Worm (Caenorhabditis elegans): ENCODE data around the gene Y22D7AL.11.
A peak's percentile ranks its signal among the peaks of the same experiment; 100 is the strongest.

The Y22D7AL.11 gene

DNA sequence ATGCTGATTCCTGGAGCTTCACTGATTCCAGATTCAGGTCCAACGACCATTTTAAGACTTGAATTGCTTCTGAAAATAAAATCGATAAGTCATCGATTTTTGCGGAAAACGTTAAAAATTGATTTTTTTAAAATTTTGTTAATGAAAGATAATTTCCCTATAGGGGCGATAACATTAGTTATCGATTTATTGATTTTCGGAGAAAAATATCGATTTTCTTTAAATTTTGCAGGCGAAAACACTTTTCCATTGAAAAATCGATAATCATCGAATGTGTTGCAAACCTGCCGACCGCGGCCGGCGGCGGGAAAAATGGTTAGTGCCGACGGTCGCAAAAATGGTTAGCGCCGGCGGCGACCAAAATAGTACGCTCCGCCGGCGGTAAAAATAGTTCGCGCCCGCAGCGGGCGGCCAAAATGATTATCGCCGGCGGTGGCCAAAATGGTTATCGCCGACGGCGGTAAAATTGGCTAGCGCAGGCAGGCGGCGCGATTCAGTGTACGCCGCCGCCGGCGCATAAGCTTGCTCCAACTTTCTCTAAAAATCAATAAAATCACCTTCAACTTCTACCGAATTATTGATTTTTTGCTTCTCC is 21.1 kb downstream of the Y22D7AL.11 start:
- TF ChIP-seq nhr-25 (tag; optimal IDR thresholded peaks at IDR 0.05) = no peak
- TF ChIP-seq elt-3 (tag; optimal IDR thresholded peaks at IDR 0.05) = no peak
- TF ChIP-seq lin-39 (tag; optimal IDR thresholded peaks at IDR 0.05) = no peak
- no peak for TF ChIP-seq unc-39 (tag; optimal IDR thresholded peaks at IDR 0.05)
- TF ChIP-seq ceh-82 (tag; optimal IDR thresholded peaks at IDR 0.05) = no peak
- TF ChIP-seq ZK546.5 (tag; optimal IDR thresholded peaks at IDR 0.05) = no peak
- no peak for TF ChIP-seq nhr-23 (tag; optimal IDR thresholded peaks at IDR 0.05)
- no peak for TF ChIP-seq nhr-6 (tag; optimal IDR thresholded peaks at IDR 0.05)
- TF ChIP-seq skn-1 (tag; optimal IDR thresholded peaks at IDR 0.05) = no peak
- no peak for TF ChIP-seq peb-1 (tag; optimal IDR thresholded peaks at IDR 0.05)
- no peak for TF ChIP-seq dmd-4 (tag; optimal IDR thresholded peaks at IDR 0.05)
- no peak for TF ChIP-seq lin-13 (GFP tag; optimal IDR thresholded peaks at IDR 0.05)
- TF ChIP-seq mdl-1 (tag; optimal IDR thresholded peaks at IDR 0.05) = no peak

DNA sequence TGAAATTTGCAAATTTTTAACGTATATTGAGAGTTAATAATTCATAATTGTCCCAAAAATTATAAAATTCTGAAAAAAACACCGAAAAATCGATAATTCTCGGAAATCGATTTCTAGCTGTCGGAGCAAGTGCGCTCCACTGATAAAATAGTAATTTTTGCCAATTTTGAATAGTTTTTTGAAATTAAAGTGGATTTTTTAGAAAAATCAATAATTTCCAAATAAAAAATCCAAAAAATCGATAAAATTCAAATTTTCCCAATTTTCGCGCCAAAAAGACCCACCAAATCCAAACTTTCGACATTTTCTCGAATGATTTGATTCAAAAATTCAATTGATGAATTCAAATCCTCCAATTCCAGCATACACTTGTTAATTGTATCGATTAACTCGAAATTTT is 23.2 kb downstream of the Y22D7AL.11 start:
- TF ChIP-seq Y55F3AM.14 (GFP tag; optimal IDR thresholded peaks at IDR 0.05) (no peak), dmd-4 (tag; optimal IDR thresholded peaks at IDR 0.05) (no peak), mbf-1 (tag; optimal IDR thresholded peaks at IDR 0.05) (no peak), lin-39 (tag; optimal IDR thresholded peaks at IDR 0.05) (no peak), gmeb-1 (tag; optimal IDR thresholded peaks at IDR 0.05) (no peak), ama-1 (optimal IDR thresholded peaks at IDR 0.05) (no peak)

DNA sequence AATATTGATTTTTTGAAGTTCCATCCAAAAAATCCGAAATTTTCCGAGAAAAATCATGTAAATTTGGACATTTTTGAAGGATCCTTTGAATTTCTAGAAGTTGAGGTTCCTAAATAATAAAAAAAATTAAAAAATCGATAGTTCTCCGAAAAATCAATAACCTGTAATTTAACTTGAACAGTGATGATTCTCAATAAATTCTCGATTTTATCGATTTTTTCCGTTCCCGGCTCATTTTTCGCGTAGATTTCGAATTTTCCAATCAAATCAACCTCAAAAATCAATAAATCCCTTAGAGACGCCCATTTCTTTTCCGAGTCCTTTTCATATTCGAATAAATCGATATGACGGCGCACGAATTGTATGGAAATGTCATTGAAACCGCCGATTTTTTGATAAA is 26.5 kb downstream of the Y22D7AL.11 start:
- TF ChIP-seq elt-1 (tag; optimal IDR thresholded peaks at IDR 0.05) (no peak), unc-62 (GFP tag; optimal IDR thresholded peaks at IDR 0.05) (no peak), ZK546.5 (tag; optimal IDR thresholded peaks at IDR 0.05) (no peak), lin-11 (tag; optimal IDR thresholded peaks at IDR 0.05) (no peak), mdl-1 (tag; optimal IDR thresholded peaks at IDR 0.05) (no peak)

DNA sequence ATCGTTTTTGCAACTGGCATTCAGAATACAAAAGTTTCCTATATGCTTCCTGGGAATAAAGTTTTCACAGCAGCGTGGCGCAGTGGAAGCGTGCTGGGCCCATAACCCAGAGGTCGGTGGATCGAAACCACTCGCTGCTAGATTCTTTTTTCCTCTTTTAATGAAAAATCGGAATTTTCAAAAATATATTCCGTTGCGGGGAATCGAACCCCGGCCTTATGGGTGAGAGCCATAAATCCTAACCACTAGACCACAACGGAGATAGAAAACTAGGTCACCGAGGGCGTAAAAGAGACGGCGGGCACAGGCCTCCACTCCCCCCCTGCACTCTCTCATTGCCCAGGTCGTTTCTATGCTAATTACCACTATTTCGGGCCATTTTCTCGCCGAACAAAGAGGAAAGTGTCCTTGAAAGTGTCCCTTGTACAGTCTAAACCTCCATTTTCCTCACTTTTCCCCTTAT is 29.6 kb downstream of the Y22D7AL.11 start, which contains the start of gene Y22D7AL.6:
TSS of gene Y22D7AL.6 (plus strand) at position 413 of the 463 bp plus-strand sequence.
- no peak for TF ChIP-seq nhr-6 (tag; optimal IDR thresholded peaks at IDR 0.05)
- TF ChIP-seq mdl-1 (tag; optimal IDR thresholded peaks at IDR 0.05) = no peak
- TF ChIP-seq blmp-1 (tag; optimal IDR thresholded peaks at IDR 0.05; ENCODE audit: insufficient read depth) = peak; percentile 21
- no peak for TF ChIP-seq snpc-4 (tag; optimal IDR thresholded peaks at IDR 0.05)
- TF ChIP-seq unc-55 (GFP tag; optimal IDR thresholded peaks at IDR 0.05) = peak; percentile 3
- no peak for TF ChIP-seq ztf-1 (GFP tag; conservative IDR thresholded peaks at IDR 0.05)
- TF ChIP-seq gmeb-1 (tag; optimal IDR thresholded peaks at IDR 0.05) = peak; percentile 37
- peak; percentile 6 for TF ChIP-seq sma-9 (GFP tag; optimal IDR thresholded peaks at IDR 0.05)
- TF ChIP-seq sma-9 (tag; optimal IDR thresholded peaks at IDR 0.05) = no peak
- no peak for TF ChIP-seq sma-3 (GFP tag; optimal IDR thresholded peaks at IDR 0.05)
- no peak for TF ChIP-seq egl-27 (tag; optimal IDR thresholded peaks at IDR 0.05)
- TF ChIP-seq zag-1 (tag; optimal IDR thresholded peaks at IDR 0.05) = no peak
- peak; percentile 19 for TF ChIP-seq F13H6.1 (tag; optimal IDR thresholded peaks at IDR 0.05)
- peak; percentile 46 for TF ChIP-seq Y55F3AM.14 (GFP tag; optimal IDR thresholded peaks at IDR 0.05)
- TF ChIP-seq C34F6.9 (tag; optimal IDR thresholded peaks at IDR 0.05) = peak; percentile 5
- TF ChIP-seq lin-11 (tag; optimal IDR thresholded peaks at IDR 0.05) = peak; percentile 14
- TF ChIP-seq fos-1 (tag; optimal IDR thresholded peaks at IDR 0.05) = no peak
- TF ChIP-seq nhr-23 (tag; optimal IDR thresholded peaks at IDR 0.05) = no peak
- TF ChIP-seq mbf-1 (tag; optimal IDR thresholded peaks at IDR 0.05) = no peak
- peak; percentile 24 to 47 for TF ChIP-seq lsy-2 (tag; optimal IDR thresholded peaks at IDR 0.05)
- no peak for TF ChIP-seq ceh-82 (tag; optimal IDR thresholded peaks at IDR 0.05)
- peak; percentile 35 for TF ChIP-seq lin-13 (GFP tag; optimal IDR thresholded peaks at IDR 0.05)
- TF ChIP-seq nhr-237 (tag; optimal IDR thresholded peaks at IDR 0.05) = no peak

DNA sequence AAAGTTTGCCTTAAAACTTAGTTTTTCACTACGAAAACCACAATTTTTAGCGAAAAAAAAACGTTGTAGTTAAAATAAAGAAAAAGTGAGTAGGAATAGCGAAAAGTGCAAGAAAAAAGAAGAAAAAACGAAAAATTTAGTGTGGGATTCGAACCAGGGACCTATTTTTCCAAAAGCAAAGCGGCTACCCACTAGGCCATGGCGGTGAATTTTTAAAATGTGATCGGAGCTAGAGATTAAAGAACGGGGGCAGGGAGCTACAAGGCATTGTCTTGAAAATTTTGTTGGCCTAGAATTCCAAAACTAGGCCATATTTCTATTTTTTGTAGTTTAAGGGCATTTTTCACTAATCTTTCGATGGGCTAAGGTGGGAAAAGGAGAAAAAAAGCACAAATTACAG is 30.4 kb downstream of the Y22D7AL.11 start:
- no peak for TF ChIP-seq aly-2 (tag; optimal IDR thresholded peaks at IDR 0.05)
- no peak for TF ChIP-seq R02D3.7 (tag; optimal IDR thresholded peaks at IDR 0.05)
- no peak for TF ChIP-seq nhr-12 (tag; optimal IDR thresholded peaks at IDR 0.05)
- no peak for TF ChIP-seq dmd-4 (tag; optimal IDR thresholded peaks at IDR 0.05)
- no peak for TF ChIP-seq peb-1 (tag; optimal IDR thresholded peaks at IDR 0.05)
- TF ChIP-seq blmp-1 (tag; optimal IDR thresholded peaks at IDR 0.05; ENCODE audit: insufficient read depth) = no peak
- TF ChIP-seq unc-39 (tag; optimal IDR thresholded peaks at IDR 0.05) = no peak
- TF ChIP-seq crh-2 (tag; optimal IDR thresholded peaks at IDR 0.05) = no peak
- no peak for TF ChIP-seq sem-4 (tag; optimal IDR thresholded peaks at IDR 0.05)
